Fruit fly (Drosophila melanogaster) whole organism, embryonic: ENCODE data around the gene PolE2.
A peak's percentile ranks its signal among the peaks of the same experiment; 100 is the strongest.

Experiments used
- Bteb2 ChIP-seq: fragments of 200-800 bp; sonication (Bioruptor generic); optimal IDR thresholded peaks from 2 replicates; lab custom pipeline; 2016; ENCODE audit warnings: missing biosample characterization, missing genetic modification characterization
- CG11504 ChIP-seq: fragments of 200-800 bp; sonication (Bioruptor generic); optimal IDR thresholded peaks from 3 replicates; lab custom pipeline; 2019; ENCODE audit warnings: missing biosample characterization, mild to moderate bottlenecking, missing genetic modification characterization, moderate library complexity
- CG12391 ChIP-seq: fragments of 200-800 bp; sonication (Bioruptor generic); optimal IDR thresholded peaks from 3 replicates; lab custom pipeline; 2018; ENCODE audit warnings: missing biosample characterization, mild to moderate bottlenecking, missing genetic modification characterization, moderate library complexity
- CG12744 ChIP-seq: fragments of 200-800 bp; sonication (Bioruptor generic); optimal IDR thresholded peaks from 2 replicates; lab custom pipeline; 2016; ENCODE audit warnings: missing biosample characterization, missing genetic modification characterization
- CG14965 ChIP-seq: fragments of 200-800 bp; sonication (Bioruptor generic); optimal IDR thresholded peaks from 2 replicates; lab custom pipeline; 2016; ENCODE audit warnings: missing biosample characterization, missing genetic modification characterization, borderline replicate concordance
- CG17186 ChIP-seq: fragments of 200-800 bp; sonication (Bioruptor generic); optimal IDR thresholded peaks from 3 replicates; lab custom pipeline; 2017; ENCODE audit warnings: missing biosample characterization, missing genetic modification reagents, missing genetic modification characterization
- CG17568 ChIP-seq: fragments of 200-800 bp; sonication (Bioruptor generic); optimal IDR thresholded peaks from 2 replicates; lab custom pipeline; 2018; ENCODE audit warnings: missing biosample characterization, mild to moderate bottlenecking, missing genetic modification characterization, moderate library complexity
- CG2120 ChIP-seq: fragments of 200-800 bp; sonication (Bioruptor generic); optimal IDR thresholded peaks from 3 replicates; lab custom pipeline; 2016; ENCODE audit warnings: missing biosample characterization, missing genetic modification characterization
- CG30403 ChIP-seq: fragments of 200-800 bp; sonication (Bioruptor generic); optimal IDR thresholded peaks from 3 replicates; lab custom pipeline; 2016; ENCODE audit warnings: missing biosample characterization, missing genetic modification characterization
- CG32772 ChIP-seq: fragments of 200-800 bp; sonication (Bioruptor generic); IDR thresholded peaks from 2 replicates; pipeline ENCODE4 v1.3.6; 2022; ENCODE audit warnings: missing biosample characterization, missing genetic modification characterization
- CG4854 ChIP-seq: fragments of 200-800 bp; sonication (Bioruptor generic); optimal IDR thresholded peaks from 2 replicates; lab custom pipeline; 2016; ENCODE audit warnings: missing biosample characterization, missing genetic modification characterization, inconsistent platforms
- CG5953 ChIP-seq: fragments of 200-800 bp; sonication (Bioruptor generic); IDR thresholded peaks from 2 replicates; pipeline ENCODE4 v1.3.6; 2022; ENCODE audit warnings: missing biosample characterization, missing genetic modification characterization
- CG8924 ChIP-seq: fragments of 200-800 bp; optimal IDR thresholded peaks from 3 replicates; lab custom pipeline; 2019; ENCODE audit warnings: missing biosample characterization, mild to moderate bottlenecking, missing genetic modification characterization, moderate library complexity
- CG8944 ChIP-seq: fragments of 200-800 bp; sonication (Bioruptor generic); optimal IDR thresholded peaks from 3 replicates; lab custom pipeline; 2016; ENCODE audit warnings: missing biosample characterization, missing genetic modification characterization
- CG9215 ChIP-seq: fragments of 200-800 bp; sonication (Bioruptor generic); IDR thresholded peaks from 2 replicates; pipeline ENCODE4 v1.3.6; 2022; ENCODE audit warnings: missing biosample characterization, missing genetic modification characterization
- CG9797 ChIP-seq: fragments of 200-800 bp; sonication (Bioruptor generic); optimal IDR thresholded peaks from 3 replicates; lab custom pipeline; 2018; ENCODE audit warnings: missing biosample characterization, mild to moderate bottlenecking, missing genetic modification characterization
- Drgx ChIP-seq: fragments of 200-800 bp; sonication (Bioruptor generic); IDR thresholded peaks from 2 replicates; pipeline ENCODE4 v1.3.6; 2022; ENCODE audit warnings: missing biosample characterization, missing genetic modification characterization
- Fer1 ChIP-seq: fragments of 200-800 bp; sonication (Bioruptor generic); optimal IDR thresholded peaks from 2 replicates; lab custom pipeline; 2017; ENCODE audit warnings: missing biosample characterization, mild to moderate bottlenecking, missing genetic modification characterization
- Med ChIP-seq: fragments of 200-800 bp; sonication (Bioruptor generic); peaks from one replicate; lab custom pipeline; 2016; ENCODE audit warnings: missing biosample characterization, missing genetic modification characterization, mild to moderate bottlenecking, inconsistent platforms, moderate library complexity
- Mes4 ChIP-seq: fragments of 200-800 bp; sonication (Bioruptor generic); optimal IDR thresholded peaks from 2 replicates; lab custom pipeline; 2016; ENCODE audit warnings: missing biosample characterization, missing genetic modification characterization
- NK7.1 ChIP-seq: fragments of 200-800 bp; sonication (Bioruptor generic); optimal IDR thresholded peaks from 3 replicates; lab custom pipeline; 2016; ENCODE audit warnings: missing biosample characterization, missing genetic modification characterization
- PHDP ChIP-seq: fragments of 200-800 bp; sonication (Bioruptor generic); optimal IDR thresholded peaks from 3 replicates; lab custom pipeline; 2018; ENCODE audit warnings: missing biosample characterization, mild to moderate bottlenecking, missing genetic modification characterization, moderate library complexity
- Pdp1 ChIP-seq, 2 experiments: fragments of 200-800 bp; sonication (Bioruptor generic); optimal IDR thresholded peaks; 3 replicates each; lab custom pipeline; 2016; ENCODE audit warnings: missing biosample characterization in 2 of 2, missing genetic modification characterization in 2 of 2, mild to moderate bottlenecking in 1 of 2, moderate library complexity in 1 of 2
- Tbp ChIP-seq: fragments of >200 bp; optimal IDR thresholded peaks from 2 replicates; lab custom pipeline; 2018; ENCODE audit warnings: missing biosample characterization, missing genetic modification characterization
- bsh ChIP-seq, 2 experiments: fragments of 200-800 bp; sonication (Bioruptor generic); optimal IDR thresholded peaks; 2 replicates each; lab custom pipeline; 2017 to 2018; ENCODE audit warnings: mild to moderate bottlenecking in 2 of 2, missing biosample characterization in 2 of 2, missing genetic modification characterization in 2 of 2, moderate library complexity in 1 of 2
- eve ChIP-seq, 2 experiments: fragments of >200 bp; optimal IDR thresholded peaks; 2 replicates each; lab custom pipeline; 2017; ENCODE audit warnings: missing biosample characterization in 2 of 2, missing genetic modification characterization in 2 of 2
- gcm2 ChIP-seq: fragments of 200-800 bp; sonication (Bioruptor generic); optimal IDR thresholded peaks from 2 replicates; lab custom pipeline; 2016; ENCODE audit warnings: missing biosample characterization, missing genetic modification characterization
- gsb-n ChIP-seq: fragments of 200-800 bp; sonication (Bioruptor generic); optimal IDR thresholded peaks from 3 replicates; lab custom pipeline; 2018; ENCODE audit warnings: missing biosample characterization, mild to moderate bottlenecking, missing genetic modification characterization
- hkb ChIP-seq, 2 experiments: fragments of 200-800 bp in 1 of 2; fragments of >200 bp in 1 of 2; sonication (Bioruptor generic) in 1 of 2; IDR thresholded peaks in 1 of 2; optimal IDR thresholded peaks in 1 of 2; 2 replicates each; pipeline versions ENCODE4 v1.3.6 to Lab custom; 2017 to 2022; ENCODE audit warnings: missing biosample characterization in 1 of 2, missing genetic modification characterization in 1 of 2
- nerfin-1 ChIP-seq: fragments of 200-800 bp; sonication (Bioruptor generic); optimal IDR thresholded peaks from 3 replicates; lab custom pipeline; 2019; ENCODE audit warnings: missing biosample characterization, mild to moderate bottlenecking, missing genetic modification characterization, moderate library complexity
- nom ChIP-seq: fragments of 200-800 bp; sonication (Bioruptor generic); optimal IDR thresholded peaks from 2 replicates; lab custom pipeline; 2017; ENCODE audit warnings: missing biosample characterization, missing genetic modification characterization, mild to moderate bottlenecking, moderate library complexity, missing genetic modification reagents
- org-1 ChIP-seq: fragments of 200-800 bp; sonication (Bioruptor generic); optimal IDR thresholded peaks from 2 replicates; lab custom pipeline; 2017; ENCODE audit warnings: missing biosample characterization, missing genetic modification characterization
- pan ChIP-seq, 4 experiments: fragments of >200 bp in 3 of 4; fragments of 200-800 bp in 1 of 4; sonication (Bioruptor generic) in 1 of 4; optimal IDR thresholded peaks in 3 of 4; IDR thresholded peaks in 1 of 4; 2 replicates each; pipeline versions ENCODE4 v1.3.6 to Lab custom; 2017 to 2022; ENCODE audit warnings: missing biosample characterization in 2 of 4, missing genetic modification characterization in 2 of 4, mixed read lengths in 1 of 4
- pfk ChIP-seq: fragments of 200-800 bp; sonication (Bioruptor generic); optimal IDR thresholded peaks from 2 replicates; lab custom pipeline; 2018; ENCODE audit warnings: missing biosample characterization, mild to moderate bottlenecking, missing genetic modification characterization, moderate library complexity
- run ChIP-seq: fragments of 200-800 bp; sonication (Bioruptor generic); optimal IDR thresholded peaks from 3 replicates; lab custom pipeline; 2018; ENCODE audit warnings: missing biosample characterization, mild to moderate bottlenecking, missing genetic modification characterization
- slbo ChIP-seq: fragments of 200-800 bp; sonication (Bioruptor generic); IDR thresholded peaks from 2 replicates; pipeline ENCODE4 v1.3.6; 2022; ENCODE audit warnings: missing biosample characterization, missing genetic modification characterization
- ssp ChIP-seq: fragments of 200-800 bp; sonication (Bioruptor generic); IDR thresholded peaks from 2 replicates; pipeline ENCODE4 v1.3.6; 2022; ENCODE audit warnings: missing biosample characterization, missing genetic modification characterization
- tin ChIP-seq: fragments of 200-800 bp; sonication (Bioruptor generic); optimal IDR thresholded peaks from 3 replicates; lab custom pipeline; 2016; ENCODE audit warnings: missing biosample characterization, missing genetic modification characterization
- trh ChIP-seq: fragments of 200-800 bp; sonication (Bioruptor generic); optimal IDR thresholded peaks from 2 replicates; lab custom pipeline; 2016; ENCODE audit warnings: missing biosample characterization, missing genetic modification characterization
- zfh1 ChIP-seq: fragments of 200-800 bp; sonication (Bioruptor generic); IDR thresholded peaks from 3 replicates; pipeline ENCODE4 v1.3.6; 2022; ENCODE audit warnings: missing biosample characterization, missing genetic modification characterization
- zfh2 ChIP-seq: fragments of 200-800 bp; sonication (Bioruptor generic); optimal IDR thresholded peaks from 2 replicates; lab custom pipeline; 2016; ENCODE audit warnings: missing biosample characterization, missing genetic modification characterization

PolE2 gene

dm6 chr3L:5943348-5943904, 46.2 kb upstream of the PolE2 start:
- TF ChIP-seq nom (GFP tag; lab: Kevin White, UChicago) (peak; percentile 89), bsh (GFP tag; optimal IDR thresholded peaks at IDR 0.05; lab: Kevin White, UChicago) (peak in 1 of 2 experiments; percentile 66), run (no peak)

- peak; percentile 32 for TF ChIP-seq Drgx
- TF ChIP-seq CG5953 (GFP tag; lab: Robert Waterston, UW): no peak
- TF ChIP-seq CG4854 (GFP tag; lab: Kevin White, UChicago): no peak
Observed at dm6 chr3L:5941508-5941907, 44.3 kb upstream of the PolE2 start.

- TF ChIP-seq CG14965 (GFP tag; lab: Kevin White, UChicago): no peak
- 0 out of 2 replicates have a peak, but pooled peaks have one; percentile 18 for TF ChIP-seq Drgx
- peak in 1 of 2 experiments; percentile 42 for TF ChIP-seq bsh (GFP tag; optimal IDR thresholded peaks at IDR 0.05; lab: Kevin White, UChicago)
- TF ChIP-seq, all 482 proteins: peak for 2
Observed at dm6 chr3L:5941086-5941485, 43.9 kb upstream of the PolE2 start.

- TF ChIP-seq nerfin-1 (no peak), CG30403 (GFP tag; lab: Kevin White, UChicago) (no peak)
Observed at dm6 chr3L:5940431-5940830, 43.2 kb upstream of the PolE2 start.

- TF ChIP-seq CG8924 (tag; lab: Kevin White, UChicago): no peak
- TF ChIP-seq slbo (GFP tag; lab: Robert Waterston, UW): peak; percentile 28; the same call in 1 of the 2 replicates
- no peak for TF ChIP-seq Bteb2
- no peak for TF ChIP-seq zfh1 (GFP tag; lab: Robert Waterston, UW)
- no peak for TF ChIP-seq CG9215 (GFP tag; lab: Robert Waterston, UW)
- TF ChIP-seq zfh2 (GFP tag; lab: Kevin White, UChicago): peak; percentile 15
- TF ChIP-seq ssp (GFP tag; lab: Robert Waterston, UW): peak; percentile 63
- no peak for TF ChIP-seq Mes4
- TF ChIP-seq gsb-n (tag; lab: Kevin White, UChicago): peak; percentile 2
- peak; percentile 70 for TF ChIP-seq CG9797
- TF ChIP-seq CG2120: peak; percentile 51
- TF ChIP-seq CG11504: peak; percentile 53
- TF ChIP-seq Pdp1 (GFP tag; optimal IDR thresholded peaks at IDR 0.05; lab: Kevin White, UChicago): peak in 1 of 2 experiments; percentile 28
- no peak for TF ChIP-seq Fer1 (GFP tag; lab: Kevin White, UChicago)
- no peak for TF ChIP-seq NK7.1 (GFP tag; lab: Kevin White, UChicago)
- no peak for TF ChIP-seq trh (GFP tag; lab: Kevin White, UChicago)
- no peak for TF ChIP-seq CG12744 (GFP tag; lab: Kevin White, UChicago)
- TF ChIP-seq hkb (optimal IDR thresholded peaks at IDR 0.05; lab: Kevin White, UChicago): peak; percentile 90
- TF ChIP-seq hkb (GFP tag; IDR thresholded peaks at IDR 0.05; lab: Robert Waterston, UW): no peak
- TF ChIP-seq CG8944: peak; percentile 29
- peak; percentile 97 for TF ChIP-seq CG17186
- no peak for TF ChIP-seq org-1
- no peak for TF ChIP-seq pan (optimal IDR thresholded peaks at IDR 0.05; lab: Kevin White, UChicago)
- TF ChIP-seq pan (GFP tag; optimal IDR thresholded peaks at IDR 0.05 in 1 of 2, IDR thresholded peaks at IDR 0.05 in 1 of 2): no peak
- no peak for TF ChIP-seq eve (GFP tag; optimal IDR thresholded peaks at IDR 0.05; lab: Kevin White, UChicago)
- TF ChIP-seq CG12391 (tag; lab: Kevin White, UChicago): no peak
- TF ChIP-seq Med (GFP tag; lab: Kevin White, UChicago): no peak
- TF ChIP-seq gcm2: no peak
- peak; percentile 64 for TF ChIP-seq Tbp (GFP tag; lab: Kevin White, UChicago)
- peak; percentile 9 for TF ChIP-seq tin (GFP tag; lab: Kevin White, UChicago)
- TF ChIP-seq CG17568 (GFP tag; lab: Kevin White, UChicago): no peak
- TF ChIP-seq CG32772 (GFP tag; lab: Robert Waterston, UW): no peak
- no peak for TF ChIP-seq pfk (GFP tag; lab: Kevin White, UChicago)
- no peak for TF ChIP-seq PHDP (tag; lab: Kevin White, UChicago)
Observed at dm6 chr3L:5932363-5932914, 35.2 kb upstream of the PolE2 start, which contains the start of gene Rcc1. Gene Rcc1 (minus strand): TSS chr3L:5932773.
